Fruit fly (Drosophila melanogaster): ENCODE measurements around the gene Exo84.

Exo84 gene

DNA sequence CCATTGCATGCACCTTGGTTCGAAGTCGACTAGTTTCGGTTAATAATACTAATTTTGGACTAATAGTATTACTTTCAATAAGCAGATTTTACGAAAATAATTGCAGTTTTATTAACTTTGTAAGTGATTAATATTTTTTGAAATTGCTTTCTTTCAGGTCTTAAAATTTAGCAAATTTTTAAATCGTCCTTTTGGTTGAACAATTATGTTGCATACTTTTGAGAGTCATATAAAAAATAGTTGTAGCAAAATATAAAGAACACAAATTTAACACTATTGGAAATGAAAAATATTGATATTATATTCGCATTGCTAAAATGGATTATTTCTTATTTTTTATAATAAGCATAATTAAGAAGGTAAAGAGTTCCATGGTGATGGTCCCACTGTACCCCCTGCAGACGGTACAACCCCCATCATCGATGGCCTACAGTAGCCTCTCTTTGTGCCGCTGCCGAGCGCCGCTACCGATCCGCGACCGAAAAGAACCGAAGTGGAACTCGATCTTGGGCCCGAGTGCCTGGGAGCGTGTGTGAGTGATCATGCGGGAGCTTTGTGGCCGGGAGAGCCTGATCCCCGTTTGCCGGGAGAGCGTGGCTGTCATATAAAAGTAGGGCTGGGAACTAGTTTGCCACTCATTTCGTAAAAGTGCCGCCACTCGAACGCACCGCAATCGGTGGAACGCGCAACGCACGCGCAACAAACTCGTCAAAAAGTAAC is 30.7 kb downstream of the Exo84 start (continued):
- TF ChIP-seq chinmo (GFP tag; IDR thresholded peaks at IDR 0.05; ENCODE audit: partially characterized antibody) (peak; percentile 85; the same call in 2 of the 4 replicates), Ets65A (GFP tag) (peak; percentile 66), CG2678 (tag; optimal IDR thresholded peaks at IDR 0.05) (peak; percentile 98), CG8281 (tag; optimal IDR thresholded peaks at IDR 0.05) (peak; percentile 73), sens-2 (GFP tag; IDR thresholded peaks at IDR 0.05) (no peak; the same call in 1 of the 2 replicates), lola (GFP tag; optimal IDR thresholded peaks at IDR 0.05) (peak in 1 of 3 experiments; percentile 99), pum (GFP tag; optimal IDR thresholded peaks at IDR 0.05) (peak; percentile 88), sc (optimal IDR thresholded peaks at IDR 0.05) (no peak), sc (GFP tag; optimal IDR thresholded peaks at IDR 0.05) (peak; percentile 97), bowl (GFP tag; IDR thresholded peaks at IDR 0.05) (no peak), Hmr (GFP tag; optimal IDR thresholded peaks at IDR 0.05) (peak; percentile 93), wor (GFP tag; IDR thresholded peaks at IDR 0.05) (peak; percentile 85), CG10959 (GFP tag; IDR thresholded peaks at IDR 0.05) (peak; percentile 71), CG6765 (GFP tag; optimal IDR thresholded peaks at IDR 0.05) (peak; percentile 87), Hmx (GFP tag; optimal IDR thresholded peaks at IDR 0.05) (peak; percentile 87), CG18262 (tag; optimal IDR thresholded peaks at IDR 0.05) (peak; percentile 99), CG2129 (GFP tag; IDR thresholded peaks at IDR 0.05; ENCODE audit: partially characterized antibody) (no peak), dmrt11E (tag; optimal IDR thresholded peaks at IDR 0.05) (peak; percentile 99), CG14050 (GFP tag; IDR thresholded peaks at IDR 0.05) (peak; percentile 63; the same call in 2 of the 3 replicates), CG7987 (GFP tag; optimal IDR thresholded peaks at IDR 0.05) (peak; percentile 74), Neu2 (GFP tag; optimal IDR thresholded peaks at IDR 0.05; ENCODE audit: borderline replicate concordance) (no peak), CG16815 (GFP tag; optimal IDR thresholded peaks at IDR 0.05) (peak; percentile 99), CG11093 (GFP tag; IDR thresholded peaks at IDR 0.05) (peak; percentile 90), H2.0 (GFP tag; IDR thresholded peaks at IDR 0.05) (peak; percentile 81), Atf3 (GFP tag; optimal IDR thresholded peaks at IDR 0.05) (peak; percentile 73), nmo (GFP tag; optimal IDR thresholded peaks at IDR 0.05) (peak; percentile 99), Taf1 (GFP tag; IDR thresholded peaks at IDR 0.05) (peak; percentile 66; the same call in 1 of the 2 replicates), exex (tag; optimal IDR thresholded peaks at IDR 0.05) (peak; percentile 66), wdn (GFP tag; IDR thresholded peaks at IDR 0.05) (peak; percentile 70), twi (tag; optimal IDR thresholded peaks at IDR 0.05) (peak; percentile 91), E2f2 (GFP tag; IDR thresholded peaks at IDR 0.05) (peak; percentile 63; the same call in 1 of the 2 replicates), CG4424 (GFP tag; optimal IDR thresholded peaks at IDR 0.05) (peak; percentile 97), CG10543 (GFP tag; optimal IDR thresholded peaks at IDR 0.05) (peak; percentile 75), CG15073 (GFP tag; optimal IDR thresholded peaks at IDR 0.05) (peak; percentile 64), nerfin-2 (GFP tag; IDR thresholded peaks at IDR 0.05; ENCODE audit: partially characterized antibody) (no peak), CG4820 (GFP tag; optimal IDR thresholded peaks at IDR 0.05) (peak; percentile 95), Opbp (GFP tag; IDR thresholded peaks at IDR 0.05; ENCODE audit: partially characterized antibody) (peak; percentile 63; the same call in 2 of the 3 replicates), CG14014 (GFP tag; IDR thresholded peaks at IDR 0.05) (peak; percentile 67), CG11695 (GFP tag; IDR thresholded peaks at IDR 0.05) (peak; percentile 91), CG13894 (tag; optimal IDR thresholded peaks at IDR 0.05) (no peak), Sox102F (GFP tag; optimal IDR thresholded peaks at IDR 0.05) (peak; percentile 95), CG10366 (GFP tag; IDR thresholded peaks at IDR 0.05) (peak; percentile 70), Ravus (GFP tag; IDR thresholded peaks at IDR 0.05) (peak; percentile 20), sob (GFP tag; IDR thresholded peaks at IDR 0.05) (no peak; the same call in 1 of the 2 replicates), NFAT (GFP tag; IDR thresholded peaks at IDR 0.05) (no peak; the same call in 1 of the 2 replicates), kay (GFP tag; optimal IDR thresholded peaks at IDR 0.05) (peak; percentile 71), CG18599 (GFP tag; optimal IDR thresholded peaks at IDR 0.05) (peak; percentile 90), p53 (GFP tag; optimal IDR thresholded peaks at IDR 0.05) (peak; percentile 52), CG11085 (GFP tag; IDR thresholded peaks at IDR 0.05) (peak; percentile 54)

All from whole organism, embryonic.